Fruit fly (Drosophila melanogaster) whole organism, embryonic: ENCODE data around the gene Src64B.

Experiments used
- ATbp ChIP-seq: fragments of 200-800 bp; sonication (Bioruptor generic); optimal IDR thresholded peaks from 2 replicates; lab custom pipeline; 2017; ENCODE audit warnings: missing biosample characterization, mild to moderate bottlenecking, missing genetic modification characterization, missing genetic modification reagents
- Antp ChIP-seq: fragments of 200-800 bp; sonication (Bioruptor generic); optimal IDR thresholded peaks from 3 replicates; lab custom pipeline; 2016; ENCODE audit warnings: missing biosample characterization, missing genetic modification characterization
- CG12236 ChIP-seq: fragments of 200-800 bp; sonication (Bioruptor generic); optimal IDR thresholded peaks from 2 replicates; lab custom pipeline; 2016; ENCODE audit warnings: missing biosample characterization, missing genetic modification characterization
- CG14014 ChIP-seq: fragments of 200-800 bp; sonication (Bioruptor generic); IDR thresholded peaks from 2 replicates; pipeline ENCODE4 v1.3.6; 2022; ENCODE audit warnings: missing biosample characterization, missing genetic modification characterization
- CG15073 ChIP-seq: fragments of 200-800 bp; sonication (Bioruptor generic); optimal IDR thresholded peaks from 2 replicates; lab custom pipeline; 2016; ENCODE audit warnings: missing biosample characterization, missing genetic modification characterization
- CG15479 ChIP-seq: fragments of 200-800 bp; sonication (Bioruptor generic); optimal IDR thresholded peaks from 3 replicates; lab custom pipeline; 2019; ENCODE audit warnings: missing biosample characterization, mild to moderate bottlenecking, missing genetic modification characterization, moderate library complexity
- CG15514 ChIP-seq: fragments of 200-800 bp; sonication (Bioruptor generic); optimal IDR thresholded peaks from 3 replicates; lab custom pipeline; 2017; ENCODE audit warnings: missing biosample characterization, missing genetic modification characterization, mild to moderate bottlenecking, moderate library complexity, missing genetic modification reagents
- CG1647 ChIP-seq: fragments of 200-800 bp; sonication (Bioruptor generic); optimal IDR thresholded peaks from 3 replicates; lab custom pipeline; 2016; ENCODE audit warnings: missing biosample characterization, missing genetic modification characterization
- CG16863 ChIP-seq: fragments of 200-800 bp; sonication (Bioruptor generic); optimal IDR thresholded peaks from 3 replicates; lab custom pipeline; 2016; ENCODE audit warnings: missing biosample characterization, missing genetic modification characterization
- CG17568 ChIP-seq: fragments of 200-800 bp; sonication (Bioruptor generic); optimal IDR thresholded peaks from 2 replicates; lab custom pipeline; 2018; ENCODE audit warnings: missing biosample characterization, mild to moderate bottlenecking, missing genetic modification characterization, moderate library complexity
- CG2199 ChIP-seq: fragments of 200-800 bp; sonication (Bioruptor generic); IDR thresholded peaks from 3 replicates; pipeline ENCODE4 v1.3.6; 2022; ENCODE audit warnings: missing biosample characterization, missing genetic modification characterization
- CG3726 ChIP-seq: fragments of 200-800 bp; sonication (Bioruptor generic); IDR thresholded peaks from 3 replicates; pipeline ENCODE4, ENCODE4 v1.3.6; 2022; ENCODE audit warnings: missing biosample characterization, missing genetic modification characterization
- CG4820 ChIP-seq: fragments of 200-800 bp; sonication (Bioruptor generic); optimal IDR thresholded peaks from 3 replicates; lab custom pipeline; 2016; ENCODE audit warnings: missing biosample characterization, missing genetic modification characterization
- CG7556 ChIP-seq: fragments of 200-800 bp; sonication (Bioruptor generic); optimal IDR thresholded peaks from 2 replicates; lab custom pipeline; 2017; ENCODE audit warnings: missing biosample characterization, mild to moderate bottlenecking, missing genetic modification characterization
- CG9609 ChIP-seq: fragments of 200-800 bp; sonication (Bioruptor generic); optimal IDR thresholded peaks from 3 replicates; lab custom pipeline; 2016; ENCODE audit warnings: missing biosample characterization, missing genetic modification characterization
- CTCF ChIP-seq: fragments of 200-800 bp; sonication (Bioruptor generic); optimal IDR thresholded peaks from 2 replicates; lab custom pipeline; 2017; ENCODE audit warnings: missing biosample characterization, mild to moderate bottlenecking, missing genetic modification characterization, moderate library complexity
- Dip3 ChIP-seq: fragments of 200-800 bp; sonication (Bioruptor generic); optimal IDR thresholded peaks from 3 replicates; lab custom pipeline; 2016; ENCODE audit warnings: missing biosample characterization, missing genetic modification characterization
- Dp ChIP-seq: fragments of 200-800 bp; sonication (Bioruptor generic); optimal IDR thresholded peaks from 2 replicates; lab custom pipeline; 2018; ENCODE audit warnings: missing biosample characterization, mild to moderate bottlenecking, missing genetic modification characterization, moderate library complexity
- GATAe ChIP-seq: fragments of 200-800 bp; sonication (Bioruptor generic); conservative IDR thresholded peaks from 2 replicates; pipeline ENCODE4 v1.3.6; 2022; ENCODE audit warnings: missing biosample characterization, missing genetic modification characterization
- Hey ChIP-seq: fragments of 200-800 bp; sonication (Bioruptor generic); optimal IDR thresholded peaks from 3 replicates; lab custom pipeline; 2018; ENCODE audit warnings: missing biosample characterization, mild to moderate bottlenecking, missing genetic modification characterization
- HmgD ChIP-seq: fragments of 200-800 bp; sonication (Bioruptor generic); optimal IDR thresholded peaks from 3 replicates; lab custom pipeline; 2016; ENCODE audit warnings: missing biosample characterization, missing genetic modification characterization
- Lim3 ChIP-seq: fragments of 200-800 bp; sonication (Bioruptor generic); IDR thresholded peaks from 2 replicates; pipeline ENCODE4 v1.3.6; 2022; ENCODE audit warnings: missing biosample characterization, missing genetic modification characterization
- Lpt ChIP-seq: fragments of >200 bp; optimal IDR thresholded peaks from 2 replicates; lab custom pipeline; 2018; ENCODE audit warnings: missing biosample characterization, missing genetic modification characterization
- MBD-R2 ChIP-seq: fragments of 200-800 bp; sonication (Bioruptor generic); IDR thresholded peaks from 2 replicates; pipeline ENCODE4 v1.3.6; 2022; ENCODE audit warnings: missing biosample characterization, missing genetic modification characterization
- Meics ChIP-seq: fragments of 200-800 bp; sonication (Bioruptor generic); optimal IDR thresholded peaks from 2 replicates; lab custom pipeline; 2017; ENCODE audit warnings: missing biosample characterization, mild to moderate bottlenecking, missing genetic modification characterization
- Neu2 ChIP-seq: fragments of 200-800 bp; sonication (Bioruptor generic); optimal IDR thresholded peaks from 3 replicates; lab custom pipeline; 2016; ENCODE audit warnings: missing biosample characterization, missing genetic modification characterization, borderline replicate concordance
- Opbp ChIP-seq: fragments of 200-800 bp; sonication (Bioruptor generic); IDR thresholded peaks from 3 replicates; pipeline ENCODE4 v1.3.6; 2022; ENCODE audit warnings: missing biosample characterization, missing genetic modification characterization; ENCODE audit not compliant: partially characterized antibody
- Poxn ChIP-seq: fragments of 200-800 bp; sonication (Bioruptor generic); IDR thresholded peaks from 2 replicates; pipeline ENCODE4 v1.3.6; 2022; ENCODE audit warnings: missing biosample characterization, missing genetic modification characterization
- ab ChIP-seq: fragments of 200-800 bp; sonication (Bioruptor generic); optimal IDR thresholded peaks from 2 replicates; lab custom pipeline; 2016; ENCODE audit warnings: missing biosample characterization, missing genetic modification characterization
- al ChIP-seq: fragments of 200-800 bp; sonication (Bioruptor generic); IDR thresholded peaks from 2 replicates; pipeline ENCODE4 v1.3.6; 2022; ENCODE audit warnings: missing biosample characterization, missing genetic modification characterization
- ap ChIP-seq: fragments of 200-800 bp; sonication (Bioruptor generic); IDR thresholded peaks from 2 replicates; pipeline ENCODE4 v1.3.6; 2022; ENCODE audit warnings: missing biosample characterization, missing genetic modification characterization
- ara ChIP-seq: fragments of 200-800 bp; sonication (Bioruptor generic); IDR thresholded peaks from 2 replicates; pipeline ENCODE4 v1.3.6; 2022; ENCODE audit warnings: missing biosample characterization, missing genetic modification characterization
- ato ChIP-seq: fragments of 200-800 bp; sonication (Bioruptor generic); IDR thresholded peaks from 2 replicates; pipeline ENCODE4 v1.3.6; 2022; ENCODE audit warnings: missing biosample characterization, missing genetic modification characterization; ENCODE audit not compliant: partially characterized antibody
- cad ChIP-seq: fragments of >200 bp; optimal IDR thresholded peaks from 2 replicates; lab custom pipeline; 2017; ENCODE audit warnings: missing biosample characterization, missing genetic modification characterization
- cas ChIP-seq: fragments of 200-800 bp; sonication (Bioruptor generic); IDR thresholded peaks from 2 replicates; pipeline ENCODE4 v1.3.6; 2022; ENCODE audit warnings: missing biosample characterization, missing genetic modification characterization
- crol ChIP-seq: fragments of 200-800 bp; sonication (Bioruptor generic); IDR thresholded peaks from 2 replicates; pipeline ENCODE4 v1.3.6; 2022; ENCODE audit warnings: missing biosample characterization, missing genetic modification characterization
- dmrt11E ChIP-seq: fragments of 200-800 bp; sonication (Bioruptor generic); optimal IDR thresholded peaks from 3 replicates; lab custom pipeline; 2018; ENCODE audit warnings: missing biosample characterization, mild to moderate bottlenecking, missing genetic modification characterization, moderate library complexity
- ems ChIP-seq: fragments of 200-800 bp; sonication (Bioruptor generic); optimal IDR thresholded peaks from 3 replicates; lab custom pipeline; 2016; ENCODE audit warnings: missing biosample characterization, missing genetic modification characterization
- esg ChIP-seq: fragments of 200-800 bp; sonication (Bioruptor generic); conservative IDR thresholded peaks from 2 replicates; pipeline ENCODE4 v1.3.6; 2022; ENCODE audit warnings: missing biosample characterization, missing genetic modification characterization
- eve ChIP-seq, 2 experiments: fragments of >200 bp; optimal IDR thresholded peaks; 2 replicates each; lab custom pipeline; 2017; ENCODE audit warnings: missing biosample characterization in 2 of 2, missing genetic modification characterization in 2 of 2
- gcm2 ChIP-seq: fragments of 200-800 bp; sonication (Bioruptor generic); optimal IDR thresholded peaks from 2 replicates; lab custom pipeline; 2016; ENCODE audit warnings: missing biosample characterization, missing genetic modification characterization
- inv ChIP-seq: fragments of 200-800 bp; sonication (Bioruptor generic); IDR thresholded peaks from 2 replicates; pipeline ENCODE4 v1.3.6; 2022; ENCODE audit warnings: missing biosample characterization, missing genetic modification characterization; ENCODE audit not compliant: partially characterized antibody
- ken ChIP-seq: fragments of 200-800 bp; sonication (Bioruptor generic); IDR thresholded peaks from 3 replicates; pipeline ENCODE4 v1.3.6; 2022; ENCODE audit warnings: missing biosample characterization, missing genetic modification characterization
- onecut ChIP-seq: fragments of 200-800 bp; sonication (Bioruptor generic); IDR thresholded peaks from 2 replicates; pipeline ENCODE4 v1.3.6; 2022; ENCODE audit warnings: missing biosample characterization, missing genetic modification characterization
- p53 ChIP-seq: fragments of 200-800 bp; sonication (Bioruptor generic); optimal IDR thresholded peaks from 2 replicates; lab custom pipeline; 2016; ENCODE audit warnings: missing biosample characterization, missing genetic modification characterization
- slbo ChIP-seq: fragments of 200-800 bp; sonication (Bioruptor generic); IDR thresholded peaks from 2 replicates; pipeline ENCODE4 v1.3.6; 2022; ENCODE audit warnings: missing biosample characterization, missing genetic modification characterization
- tll ChIP-seq, 2 experiments: fragments of 200-800 bp in 1 of 2; fragments of >200 bp in 1 of 2; sonication (Bioruptor generic) in 1 of 2; optimal IDR thresholded peaks; 2 replicates each; lab custom pipeline; 2017 to 2019; ENCODE audit warnings: missing biosample characterization in 2 of 2, missing genetic modification characterization in 2 of 2, mild to moderate bottlenecking in 1 of 2, moderate library complexity in 1 of 2
- tna ChIP-seq: fragments of 200-800 bp; sonication (Bioruptor generic); IDR thresholded peaks from 2 replicates; pipeline ENCODE4 v1.3.6; 2022; ENCODE audit warnings: missing biosample characterization, missing genetic modification characterization; ENCODE audit not compliant: partially characterized antibody
- unc-4 ChIP-seq: fragments of 200-800 bp; sonication (Bioruptor generic); IDR thresholded peaks from 2 replicates; pipeline ENCODE4 v1.3.6; 2022; ENCODE audit warnings: missing biosample characterization, missing genetic modification characterization; ENCODE audit not compliant: partially characterized antibody
- wek ChIP-seq: fragments of 200-800 bp; sonication (Bioruptor generic); optimal IDR thresholded peaks from 3 replicates; lab custom pipeline; 2018; ENCODE audit warnings: missing biosample characterization, mild to moderate bottlenecking, missing genetic modification characterization, moderate library complexity
- zen2 ChIP-seq: fragments of 200-800 bp; sonication (Bioruptor generic); IDR thresholded peaks from 3 replicates; pipeline ENCODE4 v1.3.6; 2022; ENCODE audit warnings: missing biosample characterization, missing genetic modification characterization; ENCODE audit not compliant: partially characterized antibody

Gene Src64B

DNA sequence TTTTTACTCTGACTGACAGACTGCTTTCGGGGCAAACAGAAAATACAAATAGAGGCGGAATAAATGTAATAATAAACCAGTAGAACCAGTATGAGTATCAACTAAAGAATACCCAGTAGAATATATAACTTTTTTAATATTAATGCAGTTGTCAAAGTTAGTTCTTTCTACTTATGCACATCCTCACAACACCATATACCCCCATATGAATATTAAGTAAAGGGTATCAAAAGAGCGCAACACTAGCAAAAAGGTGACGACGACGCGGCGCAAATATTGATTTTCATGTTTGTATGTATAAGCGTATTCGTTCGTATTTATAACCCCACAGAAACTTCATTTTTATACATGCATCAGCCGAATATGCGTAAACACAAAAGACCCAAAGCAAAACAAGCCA, 12.9 kb downstream of the Src64B start (continued):
- TF ChIP-seq Poxn (GFP tag; lab: Robert Waterston, UW) (0 out of 2 replicates have a peak, but pooled peaks have one; percentile 34), onecut (peak; percentile 96), CG15479 (GFP tag; lab: Kevin White, UChicago) (peak; percentile 22), tll (GFP tag; optimal IDR thresholded peaks at IDR 0.05; lab: Kevin White, UChicago) (peak in 1 of 2 experiments; percentile 66), esg (peak; percentile 90), ap (GFP tag; lab: Robert Waterston, UW) (peak; percentile 85), CG15073 (GFP tag; lab: Kevin White, UChicago) (peak; percentile 56), CG16863 (GFP tag; lab: Kevin White, UChicago) (peak; percentile 86), wek (GFP tag; lab: Kevin White, UChicago) (peak; percentile 66), ems (GFP tag; lab: Kevin White, UChicago) (peak; percentile 92), MBD-R2 (GFP tag; lab: Robert Waterston, UW) (peak; percentile 59; the same call in 1 of the 2 replicates), CG12236 (peak; percentile 66), GATAe (GFP tag; lab: Robert Waterston, UW) (peak; percentile 72), tna (GFP tag; lab: Robert Waterston, UW) (no peak), CG14014 (GFP tag; lab: Robert Waterston, UW) (peak; percentile 93), CG3726 (GFP tag; lab: Robert Waterston, UW) (peak; percentile 92), CG1647 (GFP tag; lab: Kevin White, UChicago) (peak; percentile 93), CG4820 (GFP tag; lab: Kevin White, UChicago) (peak; percentile 95), p53 (GFP tag; lab: Kevin White, UChicago) (peak; percentile 46), ato (GFP tag; lab: Robert Waterston, UW) (no peak), unc-4 (GFP tag; lab: Robert Waterston, UW) (no peak), Opbp (GFP tag; lab: Robert Waterston, UW) (no peak), Meics (GFP tag; lab: Kevin White, UChicago) (peak; percentile 93), ab (GFP tag; lab: Kevin White, UChicago) (peak; percentile 69), cas (GFP tag; lab: Robert Waterston, UW) (peak; percentile 60; the same call in 1 of the 2 replicates), zen2 (GFP tag; lab: Robert Waterston, UW) (no peak), Neu2 (GFP tag; lab: Kevin White, UChicago) (peak; percentile 44), CG9609 (peak; percentile 74), al (GFP tag; lab: Robert Waterston, UW) (peak; percentile 85), ken (GFP tag; lab: Robert Waterston, UW) (peak; percentile 82), ara (GFP tag; lab: Robert Waterston, UW) (peak; percentile 96), dmrt11E (peak; percentile 91), Hey (peak; percentile 40), inv (no peak), Lpt (GFP tag; lab: Kevin White, UChicago) (no peak), Dip3 (GFP tag; lab: Kevin White, UChicago) (peak; percentile 66), crol (GFP tag; lab: Robert Waterston, UW) (peak; percentile 37; the same call in 1 of the 2 replicates), cad (no peak), CTCF (GFP tag; lab: Kevin White, UChicago) (peak; percentile 69), CG17568 (peak; percentile 93), CG7556 (peak; percentile 91), Dp (GFP tag; lab: Kevin White, UChicago) (no peak), HmgD (GFP tag; lab: Kevin White, UChicago) (peak; percentile 2), Antp (GFP tag; lab: Kevin White, UChicago) (peak; percentile 67), eve (GFP tag; optimal IDR thresholded peaks at IDR 0.05; lab: Kevin White, UChicago) (peak in 1 of 2 experiments; percentile 94), gcm2 (GFP tag; lab: Kevin White, UChicago) (peak; percentile 80), ATbp (peak; percentile 90), CG2199 (GFP tag; lab: Robert Waterston, UW) (peak; percentile 95; the same call in 2 of the 3 replicates), slbo (GFP tag; lab: Robert Waterston, UW) (peak; percentile 90), Lim3 (GFP tag; lab: Robert Waterston, UW) (peak; percentile 46; the same call in 1 of the 2 replicates), CG15514 (peak; percentile 86)
